Fruit fly (Drosophila melanogaster): ENCODE results near the gene sphe.

DNA sequence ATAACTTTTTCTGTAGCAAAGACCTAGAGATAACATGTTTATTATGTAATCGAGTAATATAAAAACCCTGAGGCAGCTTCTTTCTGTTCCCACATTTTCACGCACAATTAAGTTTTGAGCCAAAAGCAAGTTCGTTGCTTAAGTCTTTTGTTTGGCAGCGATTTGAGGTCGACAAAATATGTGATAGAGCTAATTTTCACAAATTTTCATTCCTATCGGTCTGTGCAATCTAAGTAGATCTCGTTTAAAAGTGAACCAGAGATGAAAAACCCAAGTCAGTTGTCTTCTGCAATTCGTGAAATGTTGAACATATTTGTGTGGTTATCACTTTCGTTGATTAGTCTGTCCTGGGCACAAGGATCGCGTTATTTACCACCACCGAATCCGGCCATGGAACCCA lies 36.1 kb upstream of the sphe start, which contains the start of gene TwdlZ:
- TF ChIP-seq CG13204 (GFP tag; optimal IDR thresholded peaks at IDR 0.05) (no peak), CG8159 (tag; optimal IDR thresholded peaks at IDR 0.05) (no peak), CG12605 (GFP tag; IDR thresholded peaks at IDR 0.05) (no peak)
